Worm (Caenorhabditis elegans): ENCODE measurements around the gene ndua-12.

DNA sequence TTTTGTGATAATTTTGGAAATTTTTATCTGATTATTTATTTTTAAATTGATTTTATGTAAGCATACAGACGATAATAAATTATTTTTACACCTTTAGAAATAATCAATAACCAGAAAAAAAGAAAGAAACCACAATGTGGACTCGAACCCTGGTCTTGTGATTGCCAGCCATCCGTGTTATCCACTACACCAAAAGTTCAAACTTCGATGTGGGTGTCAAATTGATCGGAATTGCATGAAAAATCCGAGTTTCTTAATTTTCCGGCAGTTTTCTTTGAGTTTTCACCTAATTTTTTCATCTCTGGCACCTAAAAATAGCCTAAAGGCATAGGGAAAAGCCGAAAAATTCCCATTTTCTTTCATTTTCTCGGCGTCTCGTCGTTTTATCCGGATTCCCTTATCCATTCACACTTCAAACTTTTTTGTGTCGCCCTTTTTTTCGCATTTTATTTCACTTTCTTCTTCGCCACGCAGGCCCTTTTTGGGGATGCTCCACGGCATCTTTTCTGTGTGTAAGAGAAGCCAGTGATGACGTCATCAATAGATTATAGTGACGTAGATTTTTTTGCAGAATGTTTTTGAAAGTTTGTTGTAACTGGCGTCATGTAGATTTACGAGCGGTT lies 27.9 kb upstream of the ndua-12 start:
- TF ChIP-seq dao-5 (tag; optimal IDR thresholded peaks at IDR 0.05) (no peak), him-1 (tag; optimal IDR thresholded peaks at IDR 0.05) (no peak), W03F9.2 (tag; optimal IDR thresholded peaks at IDR 0.05) (no peak)

Measured in whole organism, L4/young adult.